Fruit fly (Drosophila melanogaster): ENCODE data around the gene CG32756.

Gene CG32756

dm6 chrX:5907916-5908315 is 37.6 kb upstream of the CG32756 start, which contains the start of gene CG12236 (continued):
- TF ChIP-seq CG1792 (GFP tag; optimal IDR thresholded peaks at IDR 0.05) (no peak), ATbp (GFP tag; optimal IDR thresholded peaks at IDR 0.05) (peak; percentile 15), CG1647 (GFP tag; optimal IDR thresholded peaks at IDR 0.05) (peak; percentile 1), CG6683 (GFP tag; optimal IDR thresholded peaks at IDR 0.05) (no peak), CG12219 (GFP tag; optimal IDR thresholded peaks at IDR 0.05) (no peak), Mes4 (GFP tag; optimal IDR thresholded peaks at IDR 0.05) (peak; percentile 1), bigmax (GFP tag; optimal IDR thresholded peaks at IDR 0.05) (peak; percentile 39), vfl (GFP tag; optimal IDR thresholded peaks at IDR 0.05) (no peak), knrl (GFP tag; IDR thresholded peaks at IDR 0.05; ENCODE audit: partially characterized antibody) (peak; percentile 40; the same call in 1 of the 3 replicates), CG30403 (GFP tag; optimal IDR thresholded peaks at IDR 0.05) (peak; percentile 30), CG10959 (GFP tag; IDR thresholded peaks at IDR 0.05) (peak; percentile 49; the same call in 1 of the 2 replicates), Xbp1 (GFP tag; optimal IDR thresholded peaks at IDR 0.05) (peak; percentile 58), Hsf (GFP tag; optimal IDR thresholded peaks at IDR 0.05) (peak; percentile 44), fd3F (GFP tag; optimal IDR thresholded peaks at IDR 0.05) (peak; percentile 2), pb (GFP tag; optimal IDR thresholded peaks at IDR 0.05) (no peak), Lhr (GFP tag; optimal IDR thresholded peaks at IDR 0.05) (peak; percentile 83), Taf1 (GFP tag; IDR thresholded peaks at IDR 0.05) (no peak), Dll (GFP tag; IDR thresholded peaks at IDR 0.05; ENCODE audit: partially characterized antibody) (no peak), CG32767 (GFP tag; IDR thresholded peaks at IDR 0.05) (0 out of 2 replicates have a peak, but pooled peaks have one; percentile 21), psq (GFP tag; optimal IDR thresholded peaks at IDR 0.05) (no peak), CG8924 (tag; optimal IDR thresholded peaks at IDR 0.05) (peak; percentile 13), Max (GFP tag; optimal IDR thresholded peaks at IDR 0.05) (peak; percentile 20), Fer2 (tag; optimal IDR thresholded peaks at IDR 0.05) (peak; percentile 13), CG13424 (tag; optimal IDR thresholded peaks at IDR 0.05) (peak; percentile 21), CG18262 (tag; optimal IDR thresholded peaks at IDR 0.05) (peak; percentile 22), sens-2 (GFP tag; IDR thresholded peaks at IDR 0.05) (no peak), CG13296 (GFP tag; optimal IDR thresholded peaks at IDR 0.05) (no peak), grau (tag; optimal IDR thresholded peaks at IDR 0.05) (peak; percentile 51), her (GFP tag; optimal IDR thresholded peaks at IDR 0.05) (peak; percentile 56), dysf (GFP tag; IDR thresholded peaks at IDR 0.05) (0 out of 3 replicates have a peak, but pooled peaks have one; percentile 24), Ets65A (GFP tag) (peak; percentile 95), CG3163 (GFP tag; optimal IDR thresholded peaks at IDR 0.05) (peak; percentile 26), CG17186 (GFP tag; optimal IDR thresholded peaks at IDR 0.05) (peak; percentile 85), dimm (GFP tag; IDR thresholded peaks at IDR 0.05) (no peak), Dref (GFP tag; IDR thresholded peaks at IDR 0.05) (peak; percentile 68), CG5180 (GFP tag; optimal IDR thresholded peaks at IDR 0.05) (no peak), ara (GFP tag; IDR thresholded peaks at IDR 0.05) (no peak), Fer3 (tag; optimal IDR thresholded peaks at IDR 0.05) (peak; percentile 36), crp (GFP tag; optimal IDR thresholded peaks at IDR 0.05) (peak in 1 of 2 experiments; percentile 52), ranshi (GFP tag; IDR thresholded peaks at IDR 0.05) (peak; percentile 42; the same call in 1 of the 2 replicates), twi (tag; optimal IDR thresholded peaks at IDR 0.05) (peak; percentile 28), CG17328 (GFP tag; IDR thresholded peaks at IDR 0.05) (peak; percentile 39; the same call in 1 of the 2 replicates), NK7.1 (GFP tag; optimal IDR thresholded peaks at IDR 0.05) (peak; percentile 36), CG7987 (GFP tag; optimal IDR thresholded peaks at IDR 0.05) (peak; percentile 77), disco-r (GFP tag; optimal IDR thresholded peaks at IDR 0.05) (peak; percentile 2), gsb-n (tag; optimal IDR thresholded peaks at IDR 0.05) (peak; percentile 57), fd96Cb (tag; optimal IDR thresholded peaks at IDR 0.05) (no peak), Opbp (GFP tag; IDR thresholded peaks at IDR 0.05; ENCODE audit: partially characterized antibody) (peak; percentile 66; the same call in 2 of the 3 replicates), aop (GFP tag; IDR thresholded peaks at IDR 0.05) (0 out of 2 replicates have a peak, but pooled peaks have one; percentile 7), Jarid2 (GFP tag; optimal IDR thresholded peaks at IDR 0.05) (no peak)
